Worm (Caenorhabditis elegans) whole organism, mixed stage, embryonic: ENCODE data around the gene C28H8.8.
A peak's percentile ranks its signal among the peaks of the same experiment; 100 is the strongest.

Experiments used
- M03D4.4 ChIP-seq: sonication (generic microtip); optimal IDR thresholded peaks from 2 replicates; lab custom pipeline; 2017; ENCODE audit warnings: mild to moderate bottlenecking, missing genetic modification characterization, missing compliant biosample characterization
- blmp-1 ChIP-seq: fragments of 150-350 bp; optimal IDR thresholded peaks from 2 replicates; lab custom pipeline; 2014; ENCODE audit warnings: missing biosample characterization, missing genetic modification characterization
- ceh-39 ChIP-seq: fragments of 150-350 bp; optimal IDR thresholded peaks from 2 replicates; lab custom pipeline; 2014; ENCODE audit warnings: missing biosample characterization, missing genetic modification characterization
- ceh-43 ChIP-seq: fragments of 200-800 bp; sonication (Bioruptor generic); optimal IDR thresholded peaks from 2 replicates; lab custom pipeline; 2018; ENCODE audit warnings: mild to moderate bottlenecking, missing genetic modification characterization, moderate library complexity, missing compliant biosample characterization
- ceh-83 ChIP-seq: fragments of 200-800 bp; sonication (Bioruptor generic); optimal IDR thresholded peaks from 2 replicates; lab custom pipeline; 2018; ENCODE audit warnings: mild to moderate bottlenecking, missing genetic modification characterization, missing compliant biosample characterization
- ces-1 ChIP-seq: fragments of 150-350 bp; optimal IDR thresholded peaks from 2 replicates; lab custom pipeline; 2014; ENCODE audit warnings: missing biosample characterization, missing genetic modification reagents, missing genetic modification characterization
- cnd-1 ChIP-seq: fragments of 200-800 bp; sonication (Bioruptor generic); optimal IDR thresholded peaks from 2 replicates; lab custom pipeline; 2018; ENCODE audit warnings: mild to moderate bottlenecking, missing genetic modification characterization, missing compliant biosample characterization
- drap-1 ChIP-seq: fragments of 200-800 bp; sonication (Bioruptor generic); optimal IDR thresholded peaks from 3 replicates; lab custom pipeline; 2018; ENCODE audit warnings: mild to moderate bottlenecking, missing genetic modification characterization, missing compliant biosample characterization
- elt-1 ChIP-seq: sonication (generic microtip); optimal IDR thresholded peaks from 2 replicates; lab custom pipeline; 2017; ENCODE audit warnings: missing genetic modification characterization, mild to moderate bottlenecking, missing compliant biosample characterization, antibody characterized with exemption, moderate library complexity, borderline replicate concordance; ENCODE audit not compliant: insufficient read depth
- elt-3 ChIP-seq: fragments of 150-350 bp; optimal IDR thresholded peaks from 2 replicates; lab custom pipeline; 2014; ENCODE audit warnings: missing biosample characterization, missing genetic modification characterization
- flh-1 ChIP-seq: fragments of 200-800 bp; sonication (Bioruptor generic); optimal IDR thresholded peaks from 2 replicates; lab custom pipeline; 2018; ENCODE audit warnings: mild to moderate bottlenecking, missing genetic modification characterization, moderate library complexity, missing compliant biosample characterization
- ham-2 ChIP-seq: fragments of 200-800 bp; sonication (Bioruptor generic); optimal IDR thresholded peaks from 2 replicates; lab custom pipeline; 2018; ENCODE audit warnings: mild to moderate bottlenecking, missing genetic modification characterization, missing compliant biosample characterization
- hlh-1 ChIP-seq: fragments of 150-350 bp; optimal IDR thresholded peaks from 2 replicates; lab custom pipeline; 2014; ENCODE audit warnings: missing biosample characterization, missing genetic modification reagents, missing genetic modification characterization
- lin-13 ChIP-seq: fragments of 150-350 bp; optimal IDR thresholded peaks from 2 replicates; lab custom pipeline; 2014; ENCODE audit warnings: missing biosample characterization, missing genetic modification characterization
- lin-32 ChIP-seq: fragments of 200-800 bp; sonication (Bioruptor generic); optimal IDR thresholded peaks from 2 replicates; lab custom pipeline; 2018; ENCODE audit warnings: mild to moderate bottlenecking, missing genetic modification characterization, missing compliant biosample characterization
- lsy-2 ChIP-seq: fragments of 150-350 bp; optimal IDR thresholded peaks from 2 replicates; lab custom pipeline; 2014; ENCODE audit warnings: missing biosample characterization, missing genetic modification characterization
- mab-5 ChIP-seq: fragments of 150-350 bp; optimal IDR thresholded peaks from 2 replicates; lab custom pipeline; 2014; ENCODE audit warnings: missing biosample characterization, missing genetic modification characterization
- mls-2 ChIP-seq: sonication (generic microtip); optimal IDR thresholded peaks from 2 replicates; lab custom pipeline; 2016; ENCODE audit warnings: mild to moderate bottlenecking, missing genetic modification characterization, moderate library complexity, missing compliant biosample characterization
- nhr-12 ChIP-seq: fragments of 150-350 bp; optimal IDR thresholded peaks from 2 replicates; lab custom pipeline; 2014; ENCODE audit warnings: missing biosample characterization, missing genetic modification characterization
- nhr-2 ChIP-seq: fragments of 150-350 bp; optimal IDR thresholded peaks from 2 replicates; lab custom pipeline; 2014; ENCODE audit warnings: missing biosample characterization, missing genetic modification characterization
- nhr-237 ChIP-seq: fragments of 150-350 bp; optimal IDR thresholded peaks from 2 replicates; lab custom pipeline; 2014; ENCODE audit warnings: missing biosample characterization, missing genetic modification characterization
- nhr-76 ChIP-seq: sonication (generic microtip); optimal IDR thresholded peaks from 2 replicates; lab custom pipeline; 2017; ENCODE audit warnings: missing biosample characterization, missing genetic modification characterization
- sem-2 ChIP-seq: fragments of 200-800 bp; sonication (Bioruptor generic); optimal IDR thresholded peaks from 2 replicates; lab custom pipeline; 2018; ENCODE audit warnings: mild to moderate bottlenecking, missing genetic modification characterization, missing compliant biosample characterization
- snpc-4 ChIP-seq: fragments of 150-350 bp; optimal IDR thresholded peaks from 2 replicates; lab custom pipeline; 2014; ENCODE audit warnings: missing biosample characterization, missing genetic modification characterization
- sptf-1 ChIP-seq: sonication (generic microtip); optimal IDR thresholded peaks from 2 replicates; lab custom pipeline; 2017; ENCODE audit warnings: mild to moderate bottlenecking, missing genetic modification characterization, moderate library complexity, missing compliant biosample characterization
- tbx-8 ChIP-seq: fragments of 200-800 bp; sonication (Bioruptor generic); optimal IDR thresholded peaks from 2 replicates; lab custom pipeline; 2018; ENCODE audit warnings: mild to moderate bottlenecking, missing genetic modification characterization, moderate library complexity, missing compliant biosample characterization
- unc-120 ChIP-seq: sonication (generic microtip); optimal IDR thresholded peaks from 2 replicates; lab custom pipeline; 2017; ENCODE audit warnings: missing genetic modification characterization, missing compliant biosample characterization; ENCODE audit not compliant: poor library complexity, severe bottlenecking
- unc-62 ChIP-seq: fragments of 150-350 bp; optimal IDR thresholded peaks from 2 replicates; lab custom pipeline; 2014; ENCODE audit warnings: missing biosample characterization, missing genetic modification reagents, missing genetic modification characterization
- zip-8 ChIP-seq: fragments of 150-350 bp; optimal IDR thresholded peaks from 2 replicates; lab custom pipeline; 2014; ENCODE audit warnings: missing biosample characterization, missing genetic modification characterization

C28H8.8 gene

ce11 chrIII:5869429-5869828 is 19.1 kb downstream of the C28H8.8 start, which contains the start of gene F01F1.15:
Gene F01F1.15, minus strand, starts transcription at chrIII:5869529.
- TF ChIP-seq nhr-76 (tag; lab: Kevin White, UChicago) (no peak), ceh-39 (tag; lab: Kevin White, UChicago) (no peak), mls-2 (tag; lab: Kevin White, UChicago) (no peak), zip-8 (tag; lab: Kevin White, UChicago) (no peak), hlh-1 (no peak), flh-1 (GFP tag; lab: Kevin White, UChicago) (no peak), ces-1 (GFP tag; lab: Kevin White, UChicago) (no peak)

- no peak for TF ChIP-seq nhr-12 (tag; lab: Kevin White, UChicago)
- TF ChIP-seq snpc-4 (tag; lab: Kevin White, UChicago) = no peak
- TF ChIP-seq sem-2 (GFP tag; lab: Kevin White, UChicago) = no peak
- no peak for TF ChIP-seq drap-1
- no peak for TF ChIP-seq ceh-83 (GFP tag; lab: Kevin White, UChicago)
- TF ChIP-seq mls-2 (tag; lab: Kevin White, UChicago) = no peak
- TF ChIP-seq nhr-76 (tag; lab: Kevin White, UChicago) = no peak
- no peak for TF ChIP-seq ham-2
- TF ChIP-seq lsy-2 (tag; lab: Kevin White, UChicago) = no peak
- TF ChIP-seq nhr-237 (tag; lab: Kevin White, UChicago) = no peak
- no peak for TF ChIP-seq sptf-1 (tag; lab: Kevin White, UChicago)
- TF ChIP-seq M03D4.4 (tag; lab: Kevin White, UChicago) = no peak
- TF ChIP-seq, all 35 proteins: peak for 0
Observed at ce11 chrIII:5868401-5868800, 20.2 kb downstream of the C28H8.8 start, which contains the start of gene eng-1. Gene eng-1, minus strand, starts transcription at chrIII:5868501.

- TF ChIP-seq lin-32 (GFP tag; lab: Kevin White, UChicago) (no peak), ces-1 (GFP tag; lab: Kevin White, UChicago) (peak; percentile 80), elt-1 (tag; lab: Kevin White, UChicago) (no peak), nhr-237 (tag; lab: Kevin White, UChicago) (no peak), nhr-12 (tag; lab: Kevin White, UChicago) (no peak)
Observed at ce11 chrIII:5864270-5864669, 24.3 kb downstream of the C28H8.8 start, which contains the start of gene rabn-5. Gene rabn-5, plus strand, starts transcription at chrIII:5864553.

ce11 chrIII:5863774-5864173 is 24.8 kb downstream of the C28H8.8 start, which contains the start of gene dnpp-1:
Gene dnpp-1, minus strand, starts transcription at chrIII:5863803.
- TF ChIP-seq lin-13 (tag; lab: Kevin White, UChicago) = no peak
- TF ChIP-seq nhr-76 (tag; lab: Kevin White, UChicago) = no peak
- no peak for TF ChIP-seq ceh-43

- TF ChIP-seq ham-2 = no peak
- TF ChIP-seq nhr-2 (tag; lab: Kevin White, UChicago) = no peak
- no peak for TF ChIP-seq lin-32 (GFP tag; lab: Kevin White, UChicago)
- TF ChIP-seq ceh-39 (tag; lab: Kevin White, UChicago) = no peak
- no peak for TF ChIP-seq blmp-1 (tag; lab: Kevin White, UChicago)
- no peak for TF ChIP-seq elt-3 (tag; lab: Kevin White, UChicago)
- TF ChIP-seq cnd-1 (tag; lab: Kevin White, UChicago) = no peak
- TF ChIP-seq lin-13 (tag; lab: Kevin White, UChicago) = no peak
- no peak for TF ChIP-seq mab-5
- no peak for TF ChIP-seq nhr-237 (tag; lab: Kevin White, UChicago)
- TF ChIP-seq unc-120 (tag; lab: Kevin White, UChicago) = no peak
- no peak for TF ChIP-seq unc-62 (GFP tag; lab: Kevin White, UChicago)
- TF ChIP-seq sem-2 (GFP tag; lab: Kevin White, UChicago) = no peak
- no peak for TF ChIP-seq tbx-8
- TF ChIP-seq drap-1 = no peak
- no peak for TF ChIP-seq sptf-1 (tag; lab: Kevin White, UChicago)
Observed at ce11 chrIII:5859008-5859407, 29.6 kb downstream of the C28H8.8 start, which contains the start of gene dpf-4. Gene dpf-4, plus strand, starts transcription at chrIII:5859308.
